Worm (Caenorhabditis elegans) whole organism, late embryonic: ENCODE data around the gene Y57A10C.10.

Experiments
- F13H6.1 ChIP-seq: sonication (generic microtip); optimal IDR thresholded peaks from 2 replicates; lab custom pipeline; 2016; ENCODE audit warnings: missing genetic modification characterization, missing compliant biosample characterization
- T23F11.4 ChIP-seq: fragments of 200-800 bp; sonication (Bioruptor generic); optimal IDR thresholded peaks from 2 replicates; lab custom pipeline; 2018; ENCODE audit warnings: mild to moderate bottlenecking, missing genetic modification characterization, missing compliant biosample characterization
- ceh-18 ChIP-seq: sonication (generic microtip); optimal IDR thresholded peaks from 2 replicates; lab custom pipeline; 2016; ENCODE audit warnings: missing genetic modification characterization, missing compliant biosample characterization
- ceh-31 ChIP-seq: sonication (generic microtip); optimal IDR thresholded peaks from 2 replicates; lab custom pipeline; 2016; ENCODE audit warnings: missing genetic modification characterization, missing compliant biosample characterization
- ceh-34 ChIP-seq: sonication (generic microtip); optimal IDR thresholded peaks from 2 replicates; lab custom pipeline; 2016; ENCODE audit warnings: mild to moderate bottlenecking, missing genetic modification characterization, missing compliant biosample characterization
- ceh-6 ChIP-seq: fragments of 200-800 bp; sonication (Bioruptor generic); optimal IDR thresholded peaks from 2 replicates; lab custom pipeline; 2018; ENCODE audit warnings: mild to moderate bottlenecking, missing genetic modification characterization, missing compliant biosample characterization
- che-1 ChIP-seq: sonication (generic microtip); optimal IDR thresholded peaks from 2 replicates; lab custom pipeline; 2016; ENCODE audit warnings: mild to moderate bottlenecking, missing genetic modification characterization, missing compliant biosample characterization
- dmd-4 ChIP-seq: sonication (generic microtip); optimal IDR thresholded peaks from 2 replicates; lab custom pipeline; 2016; ENCODE audit warnings: borderline replicate concordance, missing genetic modification characterization, missing compliant biosample characterization
- elt-2 ChIP-seq: sonication (generic microtip); optimal IDR thresholded peaks from 2 replicates; lab custom pipeline; 2016; ENCODE audit warnings: missing genetic modification reagents, missing genetic modification characterization, missing compliant biosample characterization
- ets-4 ChIP-seq: sonication (generic microtip); optimal IDR thresholded peaks from 2 replicates; lab custom pipeline; 2016; ENCODE audit warnings: missing genetic modification characterization, missing compliant biosample characterization
- eyg-1 ChIP-seq: sonication (generic microtip); optimal IDR thresholded peaks from 2 replicates; lab custom pipeline; 2016; ENCODE audit warnings: missing genotype, missing genetic modification characterization, missing compliant biosample characterization
- gmeb-2 ChIP-seq: sonication (generic microtip); optimal IDR thresholded peaks from 2 replicates; lab custom pipeline; 2016; ENCODE audit warnings: missing genetic modification characterization, inconsistent platforms, missing compliant biosample characterization
- hlh-13 ChIP-seq: fragments of 200-800 bp; sonication (Bioruptor generic); optimal IDR thresholded peaks from 2 replicates; lab custom pipeline; 2018; ENCODE audit warnings: mild to moderate bottlenecking, missing genetic modification characterization, missing compliant biosample characterization
- hlh-15 ChIP-seq: sonication (generic microtip); optimal IDR thresholded peaks from 2 replicates; lab custom pipeline; 2016; ENCODE audit warnings: missing genetic modification characterization, missing compliant biosample characterization
- hlh-6 ChIP-seq: sonication (generic microtip); optimal IDR thresholded peaks from 2 replicates; lab custom pipeline; 2016; ENCODE audit warnings: missing genotype, missing genetic modification characterization, missing compliant biosample characterization
- hlh-8 ChIP-seq: sonication (generic microtip); optimal IDR thresholded peaks from 2 replicates; lab custom pipeline; 2016; ENCODE audit warnings: missing genotype, missing genetic modification characterization, missing compliant biosample characterization
- lin-11 ChIP-seq: fragments of 200-800 bp; sonication (Bioruptor generic); optimal IDR thresholded peaks from 2 replicates; lab custom pipeline; 2018; ENCODE audit warnings: mild to moderate bottlenecking, missing genetic modification characterization, missing compliant biosample characterization
- mec-3 ChIP-seq: sonication (generic microtip); optimal IDR thresholded peaks from 2 replicates; lab custom pipeline; 2016; ENCODE audit warnings: borderline replicate concordance, missing genetic modification characterization, missing compliant biosample characterization
- nhr-232 ChIP-seq: sonication (generic microtip); optimal IDR thresholded peaks from 2 replicates; lab custom pipeline; 2016; ENCODE audit warnings: missing genetic modification characterization, missing compliant biosample characterization
- npax-4 ChIP-seq: sonication (generic microtip); optimal IDR thresholded peaks from 2 replicates; lab custom pipeline; 2016; ENCODE audit warnings: missing genetic modification characterization, missing compliant biosample characterization
- pag-3 ChIP-seq: sonication (generic microtip); optimal IDR thresholded peaks from 2 replicates; lab custom pipeline; 2016; ENCODE audit warnings: missing compliant biosample characterization, missing genetic modification characterization, borderline replicate concordance
- pax-1 ChIP-seq: fragments of 150-350 bp; optimal IDR thresholded peaks from 2 replicates; lab custom pipeline; 2014; ENCODE audit warnings: missing biosample characterization, missing genetic modification characterization
- pros-1 ChIP-seq: fragments of 150-350 bp; optimal IDR thresholded peaks from 2 replicates; lab custom pipeline; 2014; ENCODE audit warnings: missing biosample characterization, missing genetic modification reagents, missing genetic modification characterization
- ref-2 ChIP-seq: sonication (generic microtip); optimal IDR thresholded peaks from 2 replicates; lab custom pipeline; 2016; ENCODE audit warnings: missing genetic modification characterization, missing compliant biosample characterization
- sdc-2 ChIP-seq: sonication (generic microtip); optimal IDR thresholded peaks from 2 replicates; lab custom pipeline; 2016; ENCODE audit warnings: missing genotype, missing genetic modification characterization, missing compliant biosample characterization
- sox-4 ChIP-seq: sonication (generic microtip); optimal IDR thresholded peaks from 2 replicates; lab custom pipeline; 2017; ENCODE audit warnings: mild to moderate bottlenecking, missing genetic modification characterization, inconsistent platforms, missing compliant biosample characterization
- ttx-3 ChIP-seq: sonication (generic microtip); optimal IDR thresholded peaks from 2 replicates; lab custom pipeline; 2016; ENCODE audit warnings: missing genetic modification reagents, missing genetic modification characterization, missing compliant biosample characterization
- zip-5 ChIP-seq: sonication (generic microtip); optimal IDR thresholded peaks from 2 replicates; lab custom pipeline; 2016; ENCODE audit warnings: missing genetic modification characterization, missing compliant biosample characterization

The Y57A10C.10 gene

DNA sequence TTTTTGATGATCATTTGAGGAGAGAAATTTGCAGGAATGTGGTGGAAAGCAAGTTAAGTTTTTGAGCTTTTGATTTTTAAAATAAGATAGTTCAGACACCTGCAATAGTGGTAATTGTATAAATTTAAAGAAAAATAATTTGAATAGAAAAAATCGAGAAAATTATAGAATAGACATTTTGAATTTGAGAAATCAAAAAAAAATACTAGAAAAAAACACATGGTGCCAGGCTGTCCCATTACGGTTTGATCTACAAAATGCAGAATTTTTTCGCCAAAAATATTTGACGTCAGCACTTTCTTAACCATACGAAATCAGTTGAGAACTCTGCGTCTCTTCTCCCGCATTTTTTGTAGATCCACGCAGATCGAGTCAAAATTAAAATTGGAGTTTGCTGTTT is 23.6 kb downstream of the Y57A10C.10 start, which contains the start of gene sre-27:
Gene sre-27 (minus strand): TSS at position 101 of the 400 bp plus-strand sequence.
- TF ChIP-seq mec-3 (tag; lab: Kevin White, UChicago) = no peak
- no peak for TF ChIP-seq ets-4 (tag; lab: Kevin White, UChicago)
- TF ChIP-seq, all 69 proteins: peak for 0

DNA sequence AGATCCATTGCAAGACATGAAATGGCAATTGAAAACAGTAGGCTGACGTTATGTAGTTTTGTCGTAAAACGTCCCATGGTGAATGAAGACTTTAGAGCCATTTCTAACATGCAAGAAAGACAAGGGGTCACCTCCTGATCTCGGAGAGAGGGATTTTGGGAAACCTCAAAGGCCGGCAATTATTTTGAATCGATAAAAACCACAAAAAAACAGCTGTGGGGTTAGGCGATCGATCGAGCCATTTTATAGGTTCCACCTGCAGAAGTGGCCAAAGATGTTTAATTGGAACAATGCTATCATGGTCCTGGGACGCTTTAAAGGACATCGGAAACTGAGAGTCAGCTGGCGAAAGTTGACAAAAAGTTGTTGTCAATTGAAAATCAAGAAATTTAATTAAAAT is 26.3 kb downstream of the Y57A10C.10 start, which contains the start of gene Y57A10C.11:
Gene Y57A10C.11 (minus strand): TSS at position 101 of the 400 bp plus-strand sequence.
- TF ChIP-seq dmd-4 (tag; lab: Kevin White, UChicago) = no peak

DNA sequence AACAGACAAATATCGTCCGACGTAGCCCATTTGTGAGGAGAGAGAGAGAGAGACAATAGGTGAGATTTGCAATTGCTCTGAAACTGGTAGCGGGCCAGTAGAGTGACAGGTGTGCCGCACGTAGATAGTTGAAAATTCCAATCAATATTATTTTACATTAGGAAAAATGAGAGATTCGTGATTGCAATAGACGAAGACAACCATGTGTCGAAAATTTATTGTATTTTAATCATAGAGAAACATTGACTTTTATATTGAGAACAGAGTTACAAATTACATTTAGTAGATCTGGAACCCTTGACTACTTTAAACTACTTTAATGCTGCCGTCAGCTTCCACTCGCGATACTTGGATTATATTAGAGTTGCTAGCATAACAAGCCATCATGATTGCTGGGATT is 28.6 kb downstream of the Y57A10C.10 start, which contains the start of gene Y57A10C.1:
Gene Y57A10C.1 (minus strand): TSS at position 101 of the 400 bp plus-strand sequence.
- TF ChIP-seq lin-11 (no peak), pax-1 (tag; lab: Kevin White, UChicago) (no peak), pag-3 (tag; lab: Kevin White, UChicago) (no peak), dmd-4 (tag; lab: Kevin White, UChicago) (no peak), hlh-6 (no peak)

DNA sequence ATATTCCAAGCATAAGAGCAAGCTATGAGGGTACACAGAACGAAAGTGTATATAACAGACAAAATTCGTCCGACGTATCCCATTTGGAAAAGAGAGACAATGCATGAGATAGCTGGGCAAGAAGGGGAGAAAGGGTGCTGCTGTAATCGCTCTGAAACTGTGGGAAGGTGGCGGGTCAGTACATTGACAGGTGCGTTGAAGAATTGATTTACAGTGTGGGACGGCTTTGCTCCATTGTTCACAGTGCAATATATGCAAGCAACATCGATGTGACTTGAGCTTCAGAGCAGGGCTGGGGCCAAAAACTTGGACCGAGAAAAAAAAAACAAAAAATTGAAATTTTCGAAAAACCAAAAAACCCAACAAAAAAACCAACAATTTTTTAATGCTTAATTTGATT is 31.0 kb downstream of the Y57A10C.10 start, which contains the start of gene F57G9.3:
Gene F57G9.3 (minus strand): TSS at position 101 of the 400 bp plus-strand sequence.
- TF ChIP-seq hlh-13 (no peak), nhr-232 (tag; lab: Kevin White, UChicago) (no peak), ceh-31 (tag; lab: Kevin White, UChicago) (no peak), eyg-1 (no peak), ref-2 (tag; lab: Kevin White, UChicago) (no peak), lin-11 (no peak)

DNA sequence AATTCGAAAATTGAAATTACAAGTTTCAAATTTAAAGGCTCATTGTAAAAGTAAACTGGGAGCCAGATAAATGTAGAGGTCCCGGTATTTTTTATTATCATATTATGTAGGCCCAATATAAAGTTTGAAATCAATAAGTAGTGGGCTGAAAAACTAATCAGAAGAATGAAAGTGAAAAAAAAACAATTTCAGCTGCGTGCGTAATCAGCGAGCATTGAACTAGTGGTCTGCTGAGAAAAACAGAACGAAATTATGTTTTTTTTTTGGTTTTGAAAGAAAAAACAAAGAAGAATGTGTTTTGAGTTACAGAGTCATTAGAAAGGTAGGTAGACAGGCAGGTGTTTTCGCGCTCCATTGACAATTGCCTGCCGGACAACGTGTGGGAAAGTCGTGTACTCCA is 32.3 kb downstream of the Y57A10C.10 start, which contains the start of gene sre-31:
Gene sre-31 (minus strand): TSS at position 101 of the 400 bp plus-strand sequence.
- TF ChIP-seq gmeb-2 (tag; lab: Kevin White, UChicago) = no peak
- TF ChIP-seq pag-3 (tag; lab: Kevin White, UChicago) = no peak
- TF ChIP-seq ttx-3 (tag; lab: Kevin White, UChicago) = no peak
- TF ChIP-seq hlh-13 = no peak
- TF ChIP-seq che-1 (tag; lab: Kevin White, UChicago) = no peak
- no peak for TF ChIP-seq ceh-34 (tag; lab: Kevin White, UChicago)
- TF ChIP-seq hlh-8 (tag; lab: Kevin White, UChicago) = no peak
- TF ChIP-seq elt-2 (tag; lab: Kevin White, UChicago) = no peak
- TF ChIP-seq T23F11.4 (GFP tag; lab: Kevin White, UChicago) = no peak

DNA sequence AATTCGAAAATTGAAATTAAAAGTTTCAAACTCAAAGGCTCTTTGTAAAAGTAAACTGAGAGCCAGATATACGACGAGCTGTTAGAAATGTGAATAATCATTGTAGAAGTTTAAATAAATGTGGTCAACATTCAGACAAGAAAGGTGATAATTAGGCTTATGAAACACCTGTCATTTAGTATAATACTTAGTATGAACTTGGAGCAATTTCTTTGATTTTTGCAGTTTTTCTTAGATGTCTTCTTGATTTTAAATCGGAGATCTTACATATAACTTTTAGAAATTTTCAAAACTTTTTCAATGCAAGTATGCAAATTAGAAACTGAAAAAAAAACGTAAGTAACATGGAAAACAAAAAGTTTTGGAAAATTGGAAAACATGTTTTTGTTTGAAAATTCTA is 34.7 kb downstream of the Y57A10C.10 start, which contains the start of gene sre-30:
Gene sre-30 (minus strand): TSS at position 101 of the 400 bp plus-strand sequence.
- no peak for TF ChIP-seq ceh-6 (GFP tag; lab: Kevin White, UChicago)
- no peak for TF ChIP-seq sox-4 (tag; lab: Kevin White, UChicago)
- no peak for TF ChIP-seq hlh-15

DNA sequence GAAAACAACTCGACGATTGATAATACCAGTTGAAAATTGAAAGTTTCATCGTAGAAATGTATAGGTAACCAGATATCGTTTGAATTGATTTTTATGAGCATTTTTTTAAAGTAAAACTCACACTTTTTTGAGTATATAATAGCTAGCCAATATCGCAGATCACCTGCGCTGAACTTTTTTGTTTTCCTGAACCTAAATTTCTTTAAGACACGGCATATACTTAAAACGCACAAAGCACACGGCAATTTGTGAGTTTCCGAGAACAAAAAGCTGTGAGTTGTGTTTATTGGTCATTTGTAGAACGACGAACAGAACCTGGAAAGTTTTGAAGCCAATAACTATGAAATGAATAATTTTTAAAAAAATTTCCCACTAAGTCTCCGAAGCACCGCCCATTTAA is 39.3 kb downstream of the Y57A10C.10 start, which contains the start of gene sre-29:
Gene sre-29 (minus strand): TSS at position 101 of the 400 bp plus-strand sequence.
- TF ChIP-seq hlh-13 (no peak), zip-5 (tag; lab: Kevin White, UChicago) (no peak), F13H6.1 (tag; lab: Kevin White, UChicago) (no peak), dmd-4 (tag; lab: Kevin White, UChicago) (no peak), T23F11.4 (GFP tag; lab: Kevin White, UChicago) (no peak), pros-1 (no peak), sdc-2 (tag; lab: Kevin White, UChicago) (no peak), ceh-18 (tag; lab: Kevin White, UChicago) (no peak), nhr-232 (tag; lab: Kevin White, UChicago) (no peak), npax-4 (no peak), hlh-15 (no peak)
